Fruit fly (Drosophila melanogaster): ENCODE results near the gene Tpc1.

The Tpc1 gene

dm6 chr3R:10872148-10872783 is 9.7 kb downstream of the Tpc1 start, which contains the start of gene Fdh (continued):
- TF ChIP-seq Dref (GFP tag; IDR thresholded peaks at IDR 0.05) = no peak
- TF ChIP-seq ewg (GFP tag; optimal IDR thresholded peaks at IDR 0.05) = peak; percentile 96
- TF ChIP-seq Dip2 (GFP tag; IDR thresholded peaks at IDR 0.05) = no peak
- peak; percentile 27 for TF ChIP-seq CG18764 (GFP tag; optimal IDR thresholded peaks at IDR 0.05)
- peak; percentile 2 for TF ChIP-seq disco-r (GFP tag; optimal IDR thresholded peaks at IDR 0.05)
- peak; percentile 2 for TF ChIP-seq mam (GFP tag; optimal IDR thresholded peaks at IDR 0.05)
- peak; percentile 43 for TF ChIP-seq vvl (GFP tag; IDR thresholded peaks at IDR 0.05)
- peak; percentile 18 for TF ChIP-seq CG6654 (GFP tag; optimal IDR thresholded peaks at IDR 0.05)
- peak; percentile 36 for TF ChIP-seq fd64A (GFP tag; optimal IDR thresholded peaks at IDR 0.05)
- TF ChIP-seq CG18599 (GFP tag; optimal IDR thresholded peaks at IDR 0.05) = peak; percentile 55
- TF ChIP-seq tin (GFP tag; optimal IDR thresholded peaks at IDR 0.05) = peak; percentile 55
- peak; percentile 36 for TF ChIP-seq D19A (tag; optimal IDR thresholded peaks at IDR 0.05)
- peak; percentile 84 for TF ChIP-seq CoRest (tag; optimal IDR thresholded peaks at IDR 0.05)
- no peak for TF ChIP-seq ssp (GFP tag; IDR thresholded peaks at IDR 0.05)
- TF ChIP-seq btn (GFP tag; optimal IDR thresholded peaks at IDR 0.05) = no peak

- TF ChIP-seq Fer3 (tag; optimal IDR thresholded peaks at IDR 0.05) (no peak), Hr78 (GFP tag; optimal IDR thresholded peaks at IDR 0.05) (peak in 1 of 2 experiments; percentile 12), CG34376 (GFP tag; optimal IDR thresholded peaks at IDR 0.05) (peak; percentile 20), sens (GFP tag) (peak; percentile 37), Pdp1 (GFP tag; optimal IDR thresholded peaks at IDR 0.05) (peak in 1 of 2 experiments; percentile 58), sug (tag; optimal IDR thresholded peaks at IDR 0.05) (peak; percentile 92)
These were observed 11.4 kb downstream of the Tpc1 start for dm6 chr3R:10870561-10870960.

- TF ChIP-seq CG11560 (tag; IDR thresholded peaks at IDR 0.05) (no peak), CG18619 (GFP tag; optimal IDR thresholded peaks at IDR 0.05) (no peak), en (GFP tag; optimal IDR thresholded peaks at IDR 0.05) (no peak), nerfin-2 (GFP tag; IDR thresholded peaks at IDR 0.05; ENCODE audit: partially characterized antibody) (no peak), nerfin-1 (tag; optimal IDR thresholded peaks at IDR 0.05) (peak; percentile 79), CG1529 (GFP tag; optimal IDR thresholded peaks at IDR 0.05) (no peak), CG33213 (GFP tag; optimal IDR thresholded peaks at IDR 0.05) (peak; percentile 27), NK7.1 (GFP tag; optimal IDR thresholded peaks at IDR 0.05) (no peak), HHEX (GFP tag; optimal IDR thresholded peaks at IDR 0.05) (peak; percentile 17), Mes4 (GFP tag; optimal IDR thresholded peaks at IDR 0.05) (no peak), Hey (tag; optimal IDR thresholded peaks at IDR 0.05) (no peak), oc (tag; optimal IDR thresholded peaks at IDR 0.05) (peak; percentile 11), bab2 (GFP tag; optimal IDR thresholded peaks at IDR 0.05) (no peak), jigr1 (GFP tag; IDR thresholded peaks at IDR 0.05) (no peak), CG18476 (GFP tag; optimal IDR thresholded peaks at IDR 0.05) (no peak), mld (GFP tag; IDR thresholded peaks at IDR 0.05; ENCODE audit: partially characterized antibody) (no peak), gsb (GFP tag; IDR thresholded peaks at IDR 0.05) (no peak), CG17361 (GFP tag; IDR thresholded peaks at IDR 0.05) (no peak), CG12104 (GFP tag; optimal IDR thresholded peaks at IDR 0.05) (peak; percentile 48), CG10979 (tag; optimal IDR thresholded peaks at IDR 0.05) (peak; percentile 24), CG8281 (tag; optimal IDR thresholded peaks at IDR 0.05) (no peak), kni (GFP tag; optimal IDR thresholded peaks at IDR 0.05) (peak; percentile 16), tap (tag; optimal IDR thresholded peaks at IDR 0.05) (peak; percentile 52), CG10147 (GFP tag; optimal IDR thresholded peaks at IDR 0.05) (peak; percentile 38), CG12942 (GFP tag; optimal IDR thresholded peaks at IDR 0.05) (no peak), dmrt11E (tag; optimal IDR thresholded peaks at IDR 0.05) (no peak), bigmax (GFP tag; optimal IDR thresholded peaks at IDR 0.05) (no peak)
These were observed 13.5 kb downstream of the Tpc1 start, which contains the start of the genes SelR and Tsp86D for dm6 chr3R:10868427-10868962. SelR (minus strand) TSS chr3R:10868642. Tsp86D (plus strand) TSS chr3R:10868708.
